Fruit fly (Drosophila melanogaster) whole organism, embryonic: ENCODE measurements around the gene CG33298.
A peak's percentile ranks its signal among the peaks of the same experiment; 100 is the strongest.

Experiments used
- Asciz ChIP-seq: fragments of 200-800 bp; sonication (Bioruptor generic); optimal IDR thresholded peaks from 2 replicates; lab custom pipeline; 2017; ENCODE audit warnings: missing biosample characterization, mild to moderate bottlenecking, missing genetic modification characterization, missing genetic modification reagents
- BEAF-32 ChIP-seq: fragments of 200-800 bp; sonication (Bioruptor generic); optimal IDR thresholded peaks from 3 replicates; lab custom pipeline; 2017; ENCODE audit warnings: missing biosample characterization, missing genetic modification characterization, mild to moderate bottlenecking, moderate library complexity, missing genetic modification reagents
- CG1024 ChIP-seq: fragments of 200-800 bp; sonication (Bioruptor generic); IDR thresholded peaks from 2 replicates; pipeline ENCODE4 v1.3.6; 2022; ENCODE audit warnings: missing biosample characterization, missing genetic modification characterization
- CG10274 ChIP-seq: fragments of 200-800 bp; sonication (Bioruptor generic); optimal IDR thresholded peaks from 3 replicates; lab custom pipeline; 2017; ENCODE audit warnings: missing biosample characterization, mild to moderate bottlenecking, missing genetic modification characterization
- CG12071 ChIP-seq: fragments of 200-800 bp; sonication (Bioruptor generic); optimal IDR thresholded peaks from 3 replicates; lab custom pipeline; 2018; ENCODE audit warnings: missing biosample characterization, mild to moderate bottlenecking, missing genetic modification characterization
- CG13287 ChIP-seq: fragments of 200-800 bp; sonication (Bioruptor generic); IDR thresholded peaks from 2 replicates; pipeline ENCODE4 v1.3.6; 2022; ENCODE audit warnings: missing biosample characterization, missing genetic modification characterization; ENCODE audit not compliant: partially characterized antibody
- CG14050 ChIP-seq: fragments of 200-800 bp; sonication (Bioruptor generic); IDR thresholded peaks from 3 replicates; pipeline ENCODE4 v1.3.6; 2022; ENCODE audit warnings: missing biosample characterization, missing genetic modification characterization
- CG1603 ChIP-seq: fragments of 200-800 bp; sonication (Bioruptor generic); optimal IDR thresholded peaks from 2 replicates; lab custom pipeline; 2019; ENCODE audit warnings: missing biosample characterization, mild to moderate bottlenecking, missing genetic modification characterization, moderate library complexity
- CG16779 ChIP-seq: fragments of 200-800 bp; sonication (Bioruptor generic); IDR thresholded peaks from 2 replicates; pipeline ENCODE4 v1.3.6; 2022; ENCODE audit warnings: missing biosample characterization, missing genetic modification characterization
- CG16813 ChIP-seq: fragments of 200-800 bp; sonication (Bioruptor generic); IDR thresholded peaks from 3 replicates; pipeline ENCODE4 v1.3.6; 2022; ENCODE audit warnings: missing biosample characterization, missing genetic modification characterization; ENCODE audit not compliant: partially characterized antibody
- CG17385 ChIP-seq: fragments of 200-800 bp; sonication (Bioruptor generic); optimal IDR thresholded peaks from 3 replicates; lab custom pipeline; 2018; ENCODE audit warnings: missing biosample characterization, mild to moderate bottlenecking, missing genetic modification characterization
- CG17829 ChIP-seq: fragments of 200-800 bp; optimal IDR thresholded peaks from 2 replicates; lab custom pipeline; 2019; ENCODE audit warnings: missing biosample characterization, mild to moderate bottlenecking, missing genetic modification characterization, moderate library complexity
- CG1832 ChIP-seq: fragments of 200-800 bp; sonication (Bioruptor generic); optimal IDR thresholded peaks from 2 replicates; lab custom pipeline; 2017; ENCODE audit warnings: missing biosample characterization, mild to moderate bottlenecking, missing genetic modification characterization, inconsistent platforms
- CG2120 ChIP-seq: fragments of 200-800 bp; sonication (Bioruptor generic); optimal IDR thresholded peaks from 3 replicates; lab custom pipeline; 2016; ENCODE audit warnings: missing biosample characterization, missing genetic modification characterization
- CG32772 ChIP-seq: fragments of 200-800 bp; sonication (Bioruptor generic); IDR thresholded peaks from 2 replicates; pipeline ENCODE4 v1.3.6; 2022; ENCODE audit warnings: missing biosample characterization, missing genetic modification characterization
- CG42726 ChIP-seq: fragments of 200-800 bp; sonication (Bioruptor generic); IDR thresholded peaks from 2 replicates; pipeline ENCODE4 v1.3.6; 2022; ENCODE audit warnings: missing biosample characterization, missing genetic modification characterization; ENCODE audit not compliant: partially characterized antibody
- CG7357 ChIP-seq: fragments of 200-800 bp; sonication (Bioruptor generic); IDR thresholded peaks from 3 replicates; pipeline ENCODE4 v1.3.6; 2022; ENCODE audit warnings: missing biosample characterization, missing genetic modification characterization
- CG9797 ChIP-seq: fragments of 200-800 bp; sonication (Bioruptor generic); optimal IDR thresholded peaks from 3 replicates; lab custom pipeline; 2018; ENCODE audit warnings: missing biosample characterization, mild to moderate bottlenecking, missing genetic modification characterization
- CTCF ChIP-seq: fragments of 200-800 bp; sonication (Bioruptor generic); optimal IDR thresholded peaks from 2 replicates; lab custom pipeline; 2017; ENCODE audit warnings: missing biosample characterization, mild to moderate bottlenecking, missing genetic modification characterization, moderate library complexity
- Deaf1 ChIP-seq: fragments of 200-800 bp; optimal IDR thresholded peaks from 3 replicates; lab custom pipeline; 2019; ENCODE audit warnings: missing biosample characterization, mild to moderate bottlenecking, missing genetic modification characterization, moderate library complexity
- Dfd ChIP-seq, 2 experiments: fragments of >200 bp; optimal IDR thresholded peaks; 2 replicates each; lab custom pipeline; 2017; ENCODE audit warnings: missing biosample characterization in 2 of 2, missing genetic modification characterization in 2 of 2
- Dll ChIP-seq: fragments of 200-800 bp; sonication (Bioruptor generic); IDR thresholded peaks from 4 replicates; pipeline ENCODE4 v1.3.6; 2022; ENCODE audit warnings: missing biosample characterization, missing genetic modification characterization; ENCODE audit not compliant: partially characterized antibody
- H2.0 ChIP-seq: fragments of 200-800 bp; sonication (Bioruptor generic); IDR thresholded peaks from 2 replicates; pipeline ENCODE4 v1.3.6; 2022; ENCODE audit warnings: missing biosample characterization, missing genetic modification characterization
- HLH4C ChIP-seq: fragments of 200-800 bp; sonication (Bioruptor generic); IDR thresholded peaks from 3 replicates; pipeline ENCODE4 v1.3.6; 2022; ENCODE audit warnings: missing biosample characterization, missing genetic modification characterization; ENCODE audit not compliant: partially characterized antibody
- HLHmδ ChIP-seq: fragments of 200-800 bp; sonication (Bioruptor generic); optimal IDR thresholded peaks from 2 replicates; lab custom pipeline; 2018; ENCODE audit warnings: missing biosample characterization, mild to moderate bottlenecking, missing genetic modification characterization, moderate library complexity
- Hmr ChIP-seq: fragments of 200-800 bp; sonication (Bioruptor generic); optimal IDR thresholded peaks from 3 replicates; lab custom pipeline; 2017; ENCODE audit warnings: mild to moderate bottlenecking, missing biosample characterization, missing genetic modification reagents, missing genetic modification characterization
- Hr39 ChIP-seq: fragments of >200 bp; optimal IDR thresholded peaks from 2 replicates; lab custom pipeline; 2017
- Med ChIP-seq: fragments of 200-800 bp; sonication (Bioruptor generic); peaks from one replicate; lab custom pipeline; 2016; ENCODE audit warnings: missing biosample characterization, missing genetic modification characterization, mild to moderate bottlenecking, inconsistent platforms, moderate library complexity
- Myb ChIP-seq: fragments of 200-800 bp; sonication (Bioruptor generic); optimal IDR thresholded peaks from 2 replicates; lab custom pipeline; 2016; ENCODE audit warnings: missing biosample characterization, missing genetic modification characterization
- Pdp1 ChIP-seq, 2 experiments: fragments of 200-800 bp; sonication (Bioruptor generic); optimal IDR thresholded peaks; 3 replicates each; lab custom pipeline; 2016; ENCODE audit warnings: missing biosample characterization in 2 of 2, missing genetic modification characterization in 2 of 2, mild to moderate bottlenecking in 1 of 2, moderate library complexity in 1 of 2
- Scr ChIP-seq: fragments of 200-800 bp; sonication (Bioruptor generic); IDR thresholded peaks from 2 replicates; pipeline ENCODE4 v1.3.6; 2022; ENCODE audit warnings: missing biosample characterization, missing genetic modification characterization; ENCODE audit not compliant: partially characterized antibody
- Sin3A ChIP-seq: fragments of >200 bp; optimal IDR thresholded peaks from 2 replicates; lab custom pipeline; 2018
- TFAM ChIP-seq: fragments of 200-800 bp; sonication (Bioruptor generic); optimal IDR thresholded peaks from 2 replicates; lab custom pipeline; 2017; ENCODE audit warnings: missing biosample characterization, missing genetic modification characterization, inconsistent platforms
- amos ChIP-seq: fragments of 200-800 bp; sonication (Bioruptor generic); IDR thresholded peaks from 2 replicates; pipeline ENCODE4 v1.3.6; 2022; ENCODE audit warnings: missing biosample characterization, missing genetic modification characterization; ENCODE audit not compliant: partially characterized antibody
- ap ChIP-seq: fragments of 200-800 bp; sonication (Bioruptor generic); IDR thresholded peaks from 2 replicates; pipeline ENCODE4 v1.3.6; 2022; ENCODE audit warnings: missing biosample characterization, missing genetic modification characterization
- bbx ChIP-seq: fragments of 200-800 bp; sonication (Bioruptor generic); IDR thresholded peaks from 2 replicates; pipeline ENCODE4 v1.3.6; 2022; ENCODE audit warnings: missing biosample characterization, missing genetic modification characterization; ENCODE audit not compliant: partially characterized antibody
- chinmo ChIP-seq: fragments of 200-800 bp; sonication (Bioruptor generic); IDR thresholded peaks from 4 replicates; pipeline ENCODE4 v1.3.6; 2022; ENCODE audit warnings: missing biosample characterization, missing genetic modification characterization; ENCODE audit not compliant: partially characterized antibody
- dm ChIP-seq: fragments of 200-800 bp; sonication (Bioruptor generic); optimal IDR thresholded peaks from 3 replicates; lab custom pipeline; 2016; ENCODE audit warnings: missing biosample characterization, missing genetic modification characterization
- fd3F ChIP-seq: fragments of 200-800 bp; sonication (Bioruptor generic); optimal IDR thresholded peaks from 2 replicates; lab custom pipeline; 2018; ENCODE audit warnings: missing biosample characterization, mild to moderate bottlenecking, missing genetic modification characterization, moderate library complexity
- lbe ChIP-seq: fragments of 200-800 bp; sonication (Bioruptor generic); optimal IDR thresholded peaks from 2 replicates; lab custom pipeline; 2016; ENCODE audit warnings: missing biosample characterization, mild to moderate bottlenecking, missing genetic modification characterization
- nerfin-1 ChIP-seq: fragments of 200-800 bp; sonication (Bioruptor generic); optimal IDR thresholded peaks from 3 replicates; lab custom pipeline; 2019; ENCODE audit warnings: missing biosample characterization, mild to moderate bottlenecking, missing genetic modification characterization, moderate library complexity
- pros ChIP-seq: fragments of 200-800 bp; sonication (Bioruptor generic); optimal IDR thresholded peaks from 3 replicates; lab custom pipeline; 2019; ENCODE audit warnings: missing biosample characterization, mild to moderate bottlenecking, missing genetic modification characterization, moderate library complexity
- pzg ChIP-seq: fragments of 200-800 bp; sonication (Bioruptor generic); optimal IDR thresholded peaks from 3 replicates; lab custom pipeline; 2018; ENCODE audit warnings: missing biosample characterization, mild to moderate bottlenecking, missing genetic modification characterization, moderate library complexity
- rib ChIP-seq: fragments of 200-800 bp; sonication (Bioruptor generic); IDR thresholded peaks from 2 replicates; pipeline ENCODE4 v1.3.6; 2022; ENCODE audit warnings: missing biosample characterization, missing genetic modification characterization
- sens ChIP-seq: fragments of 200-800 bp; sonication (Bioruptor generic); peaks from one replicate; lab custom pipeline; 2016; ENCODE audit warnings: missing biosample characterization, missing genetic modification characterization
- seq ChIP-seq: fragments of 200-800 bp; sonication (Bioruptor generic); IDR thresholded peaks from 2 replicates; pipeline ENCODE4 v1.3.6; 2022; ENCODE audit warnings: missing biosample characterization, missing genetic modification characterization
- sna ChIP-seq: fragments of 200-800 bp; sonication (Bioruptor generic); IDR thresholded peaks from 2 replicates; pipeline ENCODE4 v1.3.6; 2022; ENCODE audit warnings: missing biosample characterization, missing genetic modification characterization; ENCODE audit not compliant: partially characterized antibody
- stwl ChIP-seq: fragments of 200-800 bp; sonication (Bioruptor generic); optimal IDR thresholded peaks from 3 replicates; lab custom pipeline; 2018; ENCODE audit warnings: missing biosample characterization, mild to moderate bottlenecking, missing genetic modification characterization, moderate library complexity
- trem ChIP-seq: fragments of 200-800 bp; optimal IDR thresholded peaks from 3 replicates; lab custom pipeline; 2019; ENCODE audit warnings: missing biosample characterization, mild to moderate bottlenecking, missing genetic modification characterization, moderate library complexity
- tx ChIP-seq: fragments of 200-800 bp; sonication (Bioruptor generic); optimal IDR thresholded peaks from 2 replicates; lab custom pipeline; 2016; ENCODE audit warnings: missing biosample characterization, missing genetic modification characterization

The CG33298 gene

dm6 chr2L:9460092-9460473, 35.2 kb upstream of the CG33298 start (continued):
- TF ChIP-seq H2.0 (GFP tag; lab: Robert Waterston, UW) (no peak), CTCF (GFP tag; lab: Kevin White, UChicago) (peak; percentile 20), lbe (GFP tag; lab: Kevin White, UChicago) (no peak), CG14050 (GFP tag; lab: Robert Waterston, UW) (no peak), ap (GFP tag; lab: Robert Waterston, UW) (no peak), CG17385 (GFP tag; lab: Kevin White, UChicago) (no peak), CG10274 (no peak), Dfd (GFP tag; optimal IDR thresholded peaks at IDR 0.05; lab: Kevin White, UChicago) (no peak), seq (GFP tag; lab: Robert Waterston, UW) (peak; percentile 56), CG1603 (tag; lab: Kevin White, UChicago) (peak; percentile 31), Asciz (GFP tag; lab: Kevin White, UChicago) (no peak), CG1024 (GFP tag; lab: Robert Waterston, UW) (no peak), Scr (peak; percentile 19; the same call in 1 of the 2 replicates), CG17829 (tag; lab: Kevin White, UChicago) (peak; percentile 6), CG16813 (0 out of 3 replicates have a peak, but pooled peaks have one; percentile 27), sna (GFP tag; lab: Robert Waterston, UW) (peak; percentile 61; the same call in 1 of the 2 replicates), BEAF-32 (GFP tag; lab: Kevin White, UChicago) (peak; percentile 57), Myb (GFP tag; lab: Kevin White, UChicago) (peak; percentile 83), CG16779 (no peak), rib (GFP tag; lab: Robert Waterston, UW) (no peak), Hmr (GFP tag; lab: Kevin White, UChicago) (peak; percentile 22), Sin3A (lab: Kevin White, UChicago) (no peak), sens (peak; percentile 71), CG1832 (peak; percentile 77), fd3F (no peak), pros (GFP tag; lab: Kevin White, UChicago) (peak; percentile 76), Dll (GFP tag; lab: Robert Waterston, UW) (peak; percentile 64; the same call in 3 of the 4 replicates), CG42726 (GFP tag; lab: Robert Waterston, UW) (peak; percentile 67), Deaf1 (peak; percentile 73), trem (tag; lab: Kevin White, UChicago) (peak; percentile 55), bbx (GFP tag; lab: Robert Waterston, UW) (peak; percentile 57), nerfin-1 (tag; lab: Kevin White, UChicago) (peak; percentile 38), amos (peak; percentile 41), dm (peak; percentile 17), CG9797 (GFP tag; lab: Kevin White, UChicago) (peak; percentile 24), pzg (peak; percentile 9), Med (GFP tag; lab: Kevin White, UChicago) (peak; percentile 36), Pdp1 (GFP tag; optimal IDR thresholded peaks at IDR 0.05; lab: Kevin White, UChicago) (peak in 1 of 2 experiments; percentile 84), chinmo (GFP tag; lab: Robert Waterston, UW) (peak; percentile 71; the same call in 2 of the 4 replicates), CG7357 (GFP tag; lab: Robert Waterston, UW) (no peak), HLH4C (GFP tag; lab: Robert Waterston, UW) (0 out of 3 replicates have a peak, but pooled peaks have one; percentile 26), CG13287 (GFP tag; lab: Robert Waterston, UW) (peak; percentile 30; the same call in 1 of the 2 replicates), CG12071 (no peak), HLHmδ (peak; percentile 28), tx (GFP tag; lab: Kevin White, UChicago) (no peak), TFAM (no peak), CG2120 (GFP tag; lab: Kevin White, UChicago) (no peak), stwl (peak; percentile 64), CG32772 (GFP tag; lab: Robert Waterston, UW) (no peak), Hr39 (lab: Kevin White, UChicago) (no peak)
